Fruit fly (Drosophila melanogaster): ENCODE measurements around the gene CG6321.
A peak's percentile ranks its signal among the peaks of the same experiment; 100 is the strongest.

Gene CG6321

dm6 chr3L:11089805-11090440, 28.9 kb upstream of the CG6321 start (continued):
- TF ChIP-seq Sry-δ (GFP tag; optimal IDR thresholded peaks at IDR 0.05) (peak; percentile 35), CG12744 (GFP tag; optimal IDR thresholded peaks at IDR 0.05) (peak; percentile 64), YL-1 (GFP tag; optimal IDR thresholded peaks at IDR 0.05) (peak; percentile 81), dati (GFP tag; IDR thresholded peaks at IDR 0.05) (peak; percentile 51; the same call in 1 of the 2 replicates), Hmr (GFP tag; optimal IDR thresholded peaks at IDR 0.05) (peak; percentile 89), lab (GFP tag; optimal IDR thresholded peaks at IDR 0.05) (peak; percentile 89), CG31441 (GFP tag; IDR thresholded peaks at IDR 0.05) (peak; percentile 97), sr (GFP tag; IDR thresholded peaks at IDR 0.05) (peak; percentile 74; the same call in 2 of the 3 replicates), CG9876 (GFP tag; optimal IDR thresholded peaks at IDR 0.05) (peak; percentile 23), inv (GFP tag; IDR thresholded peaks at IDR 0.05; ENCODE audit: partially characterized antibody) (no peak; the same call in 1 of the 2 replicates), Jarid2 (GFP tag; optimal IDR thresholded peaks at IDR 0.05) (peak; percentile 75), CG12659 (GFP tag; optimal IDR thresholded peaks at IDR 0.05) (peak; percentile 96), CG11247 (GFP tag; IDR thresholded peaks at IDR 0.05) (peak; percentile 58; the same call in 1 of the 2 replicates), CG15479 (GFP tag; optimal IDR thresholded peaks at IDR 0.05) (peak; percentile 82), CG17912 (GFP tag; optimal IDR thresholded peaks at IDR 0.05) (no peak), CG4617 (GFP tag; optimal IDR thresholded peaks at IDR 0.05; ENCODE audit: borderline replicate concordance) (peak; percentile 64), CG10543 (GFP tag; optimal IDR thresholded peaks at IDR 0.05) (peak; percentile 65), schlank (tag; optimal IDR thresholded peaks at IDR 0.05) (no peak), zen2 (GFP tag; IDR thresholded peaks at IDR 0.05; ENCODE audit: partially characterized antibody) (no peak), Sin3A (optimal IDR thresholded peaks at IDR 0.05) (no peak), chinmo (GFP tag; IDR thresholded peaks at IDR 0.05; ENCODE audit: partially characterized antibody) (peak; percentile 65; the same call in 1 of the 4 replicates), br (optimal IDR thresholded peaks at IDR 0.05) (no peak), wek (GFP tag; optimal IDR thresholded peaks at IDR 0.05) (peak; percentile 78), ac (GFP tag; optimal IDR thresholded peaks at IDR 0.05) (peak; percentile 75), CG32532 (GFP tag; IDR thresholded peaks at IDR 0.05) (peak; percentile 58; the same call in 1 of the 2 replicates), CG9437 (GFP tag; optimal IDR thresholded peaks at IDR 0.05) (peak; percentile 96), Dbx (GFP tag; IDR thresholded peaks at IDR 0.05) (peak; percentile 53; the same call in 1 of the 3 replicates), CG7928 (GFP tag; optimal IDR thresholded peaks at IDR 0.05) (peak; percentile 14), danr (GFP tag; IDR thresholded peaks at IDR 0.05) (peak; percentile 58; the same call in 1 of the 2 replicates), E2f1 (GFP tag; IDR thresholded peaks at IDR 0.05) (peak; percentile 84), nerfin-1 (tag; optimal IDR thresholded peaks at IDR 0.05) (peak; percentile 59), knrl (GFP tag; IDR thresholded peaks at IDR 0.05; ENCODE audit: partially characterized antibody) (peak; percentile 44; the same call in 1 of the 3 replicates), CG13296 (GFP tag; optimal IDR thresholded peaks at IDR 0.05) (peak; percentile 90), Max (GFP tag; optimal IDR thresholded peaks at IDR 0.05) (peak; percentile 93), CG11093 (GFP tag; IDR thresholded peaks at IDR 0.05) (peak; percentile 72), mirr (GFP tag; optimal IDR thresholded peaks at IDR 0.05) (peak; percentile 19), pita (GFP tag; optimal IDR thresholded peaks at IDR 0.05) (no peak), tx (GFP tag; optimal IDR thresholded peaks at IDR 0.05) (peak; percentile 80), pfk (GFP tag; optimal IDR thresholded peaks at IDR 0.05) (peak; percentile 30), CG10209 (GFP tag; optimal IDR thresholded peaks at IDR 0.05) (peak; percentile 92), CG10274 (GFP tag; optimal IDR thresholded peaks at IDR 0.05) (peak; percentile 75), HmgD (GFP tag; optimal IDR thresholded peaks at IDR 0.05) (no peak), CG12299 (tag; optimal IDR thresholded peaks at IDR 0.05) (peak; percentile 80), salm (tag; optimal IDR thresholded peaks at IDR 0.05) (peak; percentile 78), HLH4C (GFP tag; IDR thresholded peaks at IDR 0.05; ENCODE audit: partially characterized antibody) (peak; percentile 43; the same call in 1 of the 3 replicates), Hand (GFP tag; optimal IDR thresholded peaks at IDR 0.05) (peak; percentile 82), sqz (GFP tag; optimal IDR thresholded peaks at IDR 0.05) (peak; percentile 86), CG18599 (GFP tag; optimal IDR thresholded peaks at IDR 0.05) (peak; percentile 85)

Measured in whole organism, embryonic.